Worm (Caenorhabditis elegans) whole organism, late embryonic: Measurements from ENCODE around the gene ger-1.

Source experiments
- F13H6.1 ChIP-seq: sonication (generic microtip); optimal IDR thresholded peaks from 2 replicates; lab custom pipeline; 2016; ENCODE audit warnings: missing genetic modification characterization, missing compliant biosample characterization
- ceh-22 ChIP-seq: sonication (generic microtip); optimal IDR thresholded peaks from 2 replicates; lab custom pipeline; 2017; ENCODE audit warnings: missing biosample characterization, missing genetic modification characterization
- che-1 ChIP-seq: sonication (generic microtip); optimal IDR thresholded peaks from 2 replicates; lab custom pipeline; 2016; ENCODE audit warnings: mild to moderate bottlenecking, missing genetic modification characterization, missing compliant biosample characterization
- elt-2 ChIP-seq: sonication (generic microtip); optimal IDR thresholded peaks from 2 replicates; lab custom pipeline; 2016; ENCODE audit warnings: missing genetic modification reagents, missing genetic modification characterization, missing compliant biosample characterization
- elt-4 ChIP-seq: sonication (generic microtip); optimal IDR thresholded peaks from 2 replicates; lab custom pipeline; 2016; ENCODE audit warnings: missing genetic modification characterization, missing compliant biosample characterization
- ets-4 ChIP-seq: sonication (generic microtip); optimal IDR thresholded peaks from 2 replicates; lab custom pipeline; 2016; ENCODE audit warnings: missing genetic modification characterization, missing compliant biosample characterization
- nhr-11 ChIP-seq: fragments of 150-350 bp; optimal IDR thresholded peaks from 2 replicates; lab custom pipeline; 2014; ENCODE audit warnings: missing biosample characterization, missing genetic modification characterization
- pag-3 ChIP-seq: sonication (generic microtip); optimal IDR thresholded peaks from 2 replicates; lab custom pipeline; 2016; ENCODE audit warnings: missing compliant biosample characterization, missing genetic modification characterization, borderline replicate concordance
- rnt-1 ChIP-seq: sonication (generic microtip); optimal IDR thresholded peaks from 2 replicates; lab custom pipeline; 2016; ENCODE audit warnings: missing genetic modification characterization, missing compliant biosample characterization
- syd-9 ChIP-seq: sonication (generic microtip); optimal IDR thresholded peaks from 2 replicates; lab custom pipeline; 2016; ENCODE audit warnings: mild to moderate bottlenecking, missing genetic modification characterization, moderate library complexity, missing compliant biosample characterization
- tbx-2 ChIP-seq: sonication (generic microtip); optimal IDR thresholded peaks from 2 replicates; lab custom pipeline; 2016; ENCODE audit warnings: missing genetic modification characterization, missing compliant biosample characterization
- unc-3 ChIP-seq, 2 experiments: fragments of 200-800 bp in 1 of 2; sonication (Bioruptor generic) in 1 of 2; sonication (generic microtip) in 1 of 2; conservative IDR thresholded peaks in 1 of 2; optimal IDR thresholded peaks in 1 of 2; 2 replicates each; pipeline versions ENCODE4 v1.3.6 to Lab custom; 2016 to 2022; ENCODE audit warnings: missing compliant biosample characterization in 2 of 2, missing genetic modification characterization in 2 of 2, missing genetic modification reagents in 1 of 2
- unc-86 ChIP-seq: sonication (generic microtip); optimal IDR thresholded peaks from 2 replicates; lab custom pipeline; 2016; ENCODE audit warnings: missing genetic modification characterization, missing compliant biosample characterization

- TF ChIP-seq elt-4 (tag; lab: Kevin White, UChicago) (no peak), unc-86 (tag; lab: Kevin White, UChicago) (no peak), unc-3 (GFP tag; conservative IDR thresholded peaks at IDR 0.05; lab: Robert Waterston, UW) (no peak), unc-3 (tag; optimal IDR thresholded peaks at IDR 0.05; lab: Kevin White, UChicago) (no peak), pag-3 (tag; lab: Kevin White, UChicago) (no peak), che-1 (no peak), tbx-2 (tag; lab: Kevin White, UChicago) (no peak), F13H6.1 (no peak), syd-9 (no peak), rnt-1 (tag; lab: Kevin White, UChicago) (no peak), elt-2 (no peak), nhr-11 (tag; lab: Kevin White, UChicago) (no peak), ets-4 (tag; lab: Kevin White, UChicago) (no peak), ceh-22 (tag; lab: Kevin White, UChicago) (no peak)
Observed at ce11 chrIII:7020500-7020899, 46.8 kb downstream of the ger-1 start, which contains the start of gene col-8.
